Worm (Caenorhabditis elegans) whole organism, L1 larva: ENCODE data around the gene sptl-3.

Experiments used
- C16A3.4 ChIP-seq: fragments of 150-350 bp; optimal IDR thresholded peaks from 2 replicates; lab custom pipeline; 2014; ENCODE audit warnings: missing biosample characterization, missing genetic modification characterization
- Y116A8C.19 ChIP-seq: sonication (generic microtip); optimal IDR thresholded peaks from 2 replicates; lab custom pipeline; 2016; ENCODE audit warnings: missing compliant biosample characterization, missing genetic modification characterization, borderline replicate concordance
- aha-1 ChIP-seq: fragments of 150-350 bp; optimal IDR thresholded peaks from 2 replicates; lab custom pipeline; 2014; ENCODE audit warnings: missing biosample characterization, missing genetic modification characterization
- ama-1 ChIP-seq: fragments of 150-350 bp; optimal IDR thresholded peaks from 2 replicates; lab custom pipeline; 2014
- blmp-1 ChIP-seq: fragments of 150-350 bp; optimal IDR thresholded peaks from 2 replicates; lab custom pipeline; 2014; ENCODE audit warnings: missing biosample characterization, missing genetic modification characterization
- ceh-63 ChIP-seq: fragments of 200-800 bp; sonication (Bioruptor generic); optimal IDR thresholded peaks from 2 replicates; lab custom pipeline; 2018; ENCODE audit warnings: mild to moderate bottlenecking, missing genetic modification characterization, missing compliant biosample characterization
- ceh-8 ChIP-seq: fragments of 200-800 bp; sonication (Bioruptor generic); optimal IDR thresholded peaks from 2 replicates; lab custom pipeline; 2018; ENCODE audit warnings: mild to moderate bottlenecking, missing genetic modification characterization, moderate library complexity, missing compliant biosample characterization
- ceh-88 ChIP-seq: fragments of 200-800 bp; sonication (Bioruptor generic); IDR thresholded peaks from 2 replicates; pipeline ENCODE4 v1.3.6; 2022; ENCODE audit warnings: missing genetic modification characterization, missing compliant biosample characterization
- ces-1 ChIP-seq: fragments of 150-350 bp; optimal IDR thresholded peaks from 2 replicates; lab custom pipeline; 2014; ENCODE audit warnings: missing biosample characterization, missing genetic modification reagents, missing genetic modification characterization
- dpl-1 ChIP-seq, 3 experiments: fragments of 150-350 bp in 2 of 3; sonication (generic microtip) in 1 of 3; optimal IDR thresholded peaks; 2 replicates each; lab custom pipeline; 2014 to 2017; ENCODE audit warnings: missing biosample characterization in 3 of 3, missing genetic modification characterization in 3 of 3, missing genetic modification reagents in 3 of 3
- dsc-1 ChIP-seq: sonication (generic microtip); optimal IDR thresholded peaks from 2 replicates; lab custom pipeline; 2016; ENCODE audit warnings: mild to moderate bottlenecking, missing genetic modification characterization, missing compliant biosample characterization
- efl-1 ChIP-seq, 4 experiments: fragments of 150-350 bp; optimal IDR thresholded peaks in 3 of 4; peaks in 1 of 4; 1 replicate in 1 of 4; 2 replicates in 3 of 4; lab custom pipeline; 2014; ENCODE audit warnings: missing biosample characterization in 2 of 4, missing genetic modification characterization in 2 of 4, missing genetic modification reagents in 2 of 4
- egl-13 ChIP-seq: sonication (generic microtip); optimal IDR thresholded peaks from 2 replicates; lab custom pipeline; 2016; ENCODE audit warnings: missing genotype, missing genetic modification reagents, missing genetic modification characterization, missing compliant biosample characterization
- egl-27 ChIP-seq, 2 experiments: fragments of 150-350 bp in 1 of 2; sonication (generic microtip); optimal IDR thresholded peaks; 3 replicates each; lab custom pipeline; 2017 to 2018; ENCODE audit warnings: missing biosample characterization in 2 of 2, missing genetic modification characterization in 2 of 2, missing genetic modification reagents in 2 of 2
- elt-2 ChIP-seq: sonication (generic microtip); optimal IDR thresholded peaks from 2 replicates; lab custom pipeline; 2016; ENCODE audit warnings: missing genetic modification characterization, mild to moderate bottlenecking, inconsistent platforms, missing compliant biosample characterization, missing genetic modification reagents
- elt-3 ChIP-seq, 6 experiments: fragments of 150-350 bp in 1 of 6; sonication (generic microtip); optimal IDR thresholded peaks; 2 replicates each; lab custom pipeline; 2017 to 2018; ENCODE audit warnings: missing biosample characterization in 6 of 6, missing genetic modification characterization in 6 of 6, inconsistent platforms in 1 of 6
- fkh-10 ChIP-seq: sonication (generic microtip); optimal IDR thresholded peaks from 2 replicates; lab custom pipeline; 2017; ENCODE audit warnings: missing biosample characterization, missing genetic modification reagents, missing genetic modification characterization
- grh-1 ChIP-seq: fragments of 200-800 bp; sonication (Bioruptor generic); IDR thresholded peaks from 2 replicates; pipeline ENCODE4 v1.3.6; 2022; ENCODE audit warnings: missing genetic modification reagents, missing genetic modification characterization, missing compliant biosample characterization
- hlh-17 ChIP-seq: fragments of 200-800 bp; sonication (Bioruptor generic); optimal IDR thresholded peaks from 2 replicates; lab custom pipeline; 2018; ENCODE audit warnings: missing genetic modification characterization, mild to moderate bottlenecking, missing compliant biosample characterization, moderate library complexity, borderline replicate concordance
- lin-13 ChIP-seq: fragments of 150-350 bp; optimal IDR thresholded peaks from 2 replicates; lab custom pipeline; 2014; ENCODE audit warnings: missing biosample characterization, missing genetic modification reagents, missing genetic modification characterization
- lin-14 ChIP-seq: fragments of 200-800 bp; sonication (Bioruptor generic); optimal IDR thresholded peaks from 2 replicates; lab custom pipeline; 2018; ENCODE audit warnings: mild to moderate bottlenecking, missing genetic modification characterization, moderate library complexity, missing compliant biosample characterization
- lin-35 ChIP-seq, 2 experiments: fragments of 150-350 bp; optimal IDR thresholded peaks; 2 replicates each; lab custom pipeline; 2014; ENCODE audit warnings: missing biosample characterization in 2 of 2, missing genetic modification characterization in 2 of 2, missing genetic modification reagents in 2 of 2
- lin-39 ChIP-seq: fragments of 150-350 bp; optimal IDR thresholded peaks from 2 replicates; lab custom pipeline; 2014; ENCODE audit warnings: missing biosample characterization, missing genetic modification reagents, missing genetic modification characterization
- lir-3 ChIP-seq: sonication (generic microtip); optimal IDR thresholded peaks from 2 replicates; lab custom pipeline; 2016; ENCODE audit warnings: mild to moderate bottlenecking, missing genetic modification characterization, moderate library complexity, missing compliant biosample characterization; ENCODE audit not compliant: poor library complexity
- mab-9 ChIP-seq: fragments of 200-800 bp; sonication (Bioruptor generic); IDR thresholded peaks from 2 replicates; pipeline ENCODE4 v1.3.6; 2022; ENCODE audit warnings: missing genetic modification reagents, missing genetic modification characterization, missing compliant biosample characterization
- mef-2 ChIP-seq: fragments of 150-350 bp; optimal IDR thresholded peaks from 2 replicates; lab custom pipeline; 2014; ENCODE audit warnings: missing biosample characterization, missing genetic modification characterization
- nhr-19 ChIP-seq: fragments of 200-800 bp; sonication (Bioruptor generic); conservative IDR thresholded peaks from 2 replicates; pipeline ENCODE4 v1.3.6; 2022; ENCODE audit warnings: missing genetic modification characterization, missing compliant biosample characterization
- nhr-47 ChIP-seq: sonication (generic microtip); optimal IDR thresholded peaks from 2 replicates; lab custom pipeline; 2016; ENCODE audit warnings: mild to moderate bottlenecking, missing genetic modification characterization, moderate library complexity, missing compliant biosample characterization
- nhr-77 ChIP-seq: fragments of 150-350 bp; optimal IDR thresholded peaks from 2 replicates; lab custom pipeline; 2014; ENCODE audit warnings: missing biosample characterization, missing genetic modification characterization
- nhr-84 ChIP-seq: sonication (generic microtip); optimal IDR thresholded peaks from 2 replicates; lab custom pipeline; 2017; ENCODE audit warnings: missing biosample characterization, missing genetic modification characterization
- pqm-1 ChIP-seq: sonication (generic microtip); optimal IDR thresholded peaks from 3 replicates; lab custom pipeline; 2017; ENCODE audit warnings: missing biosample characterization, missing genetic modification characterization
- rnt-1 ChIP-seq: sonication (generic microtip); optimal IDR thresholded peaks from 2 replicates; lab custom pipeline; 2016; ENCODE audit warnings: mild to moderate bottlenecking, missing genetic modification characterization, moderate library complexity, missing compliant biosample characterization
- skn-1 ChIP-seq: fragments of 150-350 bp; optimal IDR thresholded peaks from 2 replicates; lab custom pipeline; 2014; ENCODE audit warnings: missing biosample characterization, missing genetic modification characterization
- sptf-1 ChIP-seq: fragments of 150-350 bp; optimal IDR thresholded peaks from 2 replicates; lab custom pipeline; 2014; ENCODE audit warnings: missing biosample characterization, missing genetic modification characterization
- sup-37 ChIP-seq: fragments of 200-800 bp; sonication (Bioruptor generic); optimal IDR thresholded peaks from 2 replicates; lab custom pipeline; 2018; ENCODE audit warnings: mild to moderate bottlenecking, missing genetic modification characterization, missing compliant biosample characterization
- tbx-2 ChIP-seq: sonication (generic microtip); optimal IDR thresholded peaks from 2 replicates; lab custom pipeline; 2016; ENCODE audit warnings: missing genetic modification characterization, missing compliant biosample characterization
- tlp-1 ChIP-seq: fragments of 150-350 bp; optimal IDR thresholded peaks from 2 replicates; lab custom pipeline; 2014; ENCODE audit warnings: missing biosample characterization, missing genetic modification characterization
- unc-62 ChIP-seq: fragments of 150-350 bp; optimal IDR thresholded peaks from 2 replicates; lab custom pipeline; 2014; ENCODE audit warnings: missing biosample characterization, missing genetic modification reagents, missing genetic modification characterization
- unc-86 ChIP-seq: sonication (generic microtip); optimal IDR thresholded peaks from 2 replicates; lab custom pipeline; 2016; ENCODE audit warnings: missing genetic modification characterization, missing compliant biosample characterization
- unc-98 ChIP-seq: fragments of 200-800 bp; sonication (Bioruptor generic); IDR thresholded peaks from 2 replicates; pipeline ENCODE4 v1.3.6; 2022; ENCODE audit warnings: missing genetic modification characterization, missing compliant biosample characterization
- xbp-1 ChIP-seq: sonication (generic microtip); optimal IDR thresholded peaks from 2 replicates; lab custom pipeline; 2016; ENCODE audit warnings: missing genetic modification characterization, missing compliant biosample characterization
- zag-1 ChIP-seq: fragments of 150-350 bp; optimal IDR thresholded peaks from 2 replicates; lab custom pipeline; 2014; ENCODE audit warnings: missing biosample characterization, missing genetic modification characterization
- zip-4 ChIP-seq: fragments of 200-800 bp; sonication (Bioruptor generic); optimal IDR thresholded peaks from 2 replicates; lab custom pipeline; 2018; ENCODE audit warnings: mild to moderate bottlenecking, missing genetic modification characterization, moderate library complexity, missing compliant biosample characterization
- ztf-11 ChIP-seq, 2 experiments: sonication (generic microtip); optimal IDR thresholded peaks; 2 replicates each; lab custom pipeline; 2016 to 2017; ENCODE audit warnings: missing genetic modification characterization in 2 of 2, missing biosample characterization in 1 of 2, missing compliant biosample characterization in 1 of 2

The sptl-3 gene

ce11 chrV:13916196-13916595 is 23.1 kb downstream of the sptl-3 start, which contains the start of gene str-252:
Gene str-252, plus strand, starts transcription at chrV:13916496.
- TF ChIP-seq unc-98 (no peak), nhr-19 (no peak), egl-13 (tag; lab: Kevin White, UChicago) (no peak), aha-1 (tag; lab: Kevin White, UChicago) (no peak), blmp-1 (tag; lab: Kevin White, UChicago) (no peak), ztf-11 (tag; optimal IDR thresholded peaks at IDR 0.05; lab: Kevin White, UChicago) (no peak), skn-1 (no peak), tlp-1 (tag; lab: Kevin White, UChicago) (no peak), lin-35 (GFP tag; optimal IDR thresholded peaks at IDR 0.05; lab: Kevin White, UChicago) (no peak), fkh-10 (GFP tag; lab: Kevin White, UChicago) (no peak), dpl-1 (GFP tag; optimal IDR thresholded peaks at IDR 0.05; lab: Kevin White, UChicago) (no peak), zag-1 (tag; lab: Kevin White, UChicago) (no peak), C16A3.4 (tag; lab: Kevin White, UChicago) (no peak), ceh-63 (GFP tag; lab: Kevin White, UChicago) (no peak), efl-1 (optimal IDR thresholded peaks at IDR 0.05; lab: Kevin White, UChicago) (no peak), efl-1 (GFP tag; optimal IDR thresholded peaks at IDR 0.05 in 1 of 2; lab: Kevin White, UChicago) (no peak), lin-13 (GFP tag; lab: Kevin White, UChicago) (no peak), unc-86 (tag; lab: Kevin White, UChicago) (no peak)

ce11 chrV:13918341-13918740 is 25.2 kb downstream of the sptl-3 start, which contains the start of gene str-250:
Gene str-250, plus strand, starts transcription at chrV:13918641.
- no peak for TF ChIP-seq nhr-77
- TF ChIP-seq ztf-11 (tag; optimal IDR thresholded peaks at IDR 0.05; lab: Kevin White, UChicago), result no peak
- TF ChIP-seq Y116A8C.19 (tag; lab: Kevin White, UChicago), result no peak
- TF ChIP-seq mab-9, result no peak
- TF ChIP-seq elt-2 (tag; lab: Kevin White, UChicago), result no peak
- no peak for TF ChIP-seq zag-1 (tag; lab: Kevin White, UChicago)
- TF ChIP-seq sptf-1 (tag; lab: Kevin White, UChicago), result no peak
- TF ChIP-seq ceh-8 (GFP tag; lab: Kevin White, UChicago), result no peak
- TF ChIP-seq pqm-1 (tag; lab: Kevin White, UChicago), result no peak
- no peak for TF ChIP-seq ceh-88 (GFP tag; lab: Robert Waterston, UW)

- TF ChIP-seq elt-3 (tag; optimal IDR thresholded peaks at IDR 0.05; lab: Kevin White, UChicago), result no peak
- no peak for TF ChIP-seq nhr-47 (tag; lab: Kevin White, UChicago)
- no peak for TF ChIP-seq ceh-8 (GFP tag; lab: Kevin White, UChicago)
- no peak for TF ChIP-seq egl-13 (tag; lab: Kevin White, UChicago)
- TF ChIP-seq sup-37 (GFP tag; lab: Kevin White, UChicago), result no peak
- no peak for TF ChIP-seq unc-98
- no peak for TF ChIP-seq unc-62 (GFP tag; lab: Kevin White, UChicago)
- no peak for TF ChIP-seq lin-39 (tag; lab: Kevin White, UChicago)
- TF ChIP-seq lin-14 (GFP tag; lab: Kevin White, UChicago), result no peak
- TF ChIP-seq pqm-1 (tag; lab: Kevin White, UChicago), result no peak
- TF ChIP-seq fkh-10 (GFP tag; lab: Kevin White, UChicago), result no peak
- TF ChIP-seq lin-35 (GFP tag; optimal IDR thresholded peaks at IDR 0.05; lab: Kevin White, UChicago), result no peak
- no peak for TF ChIP-seq ztf-11 (tag; optimal IDR thresholded peaks at IDR 0.05; lab: Kevin White, UChicago)
- no peak for TF ChIP-seq grh-1 (GFP tag; lab: Robert Waterston, UW)
- TF ChIP-seq mef-2 (tag; lab: Kevin White, UChicago), result no peak
- no peak for TF ChIP-seq tlp-1 (tag; lab: Kevin White, UChicago)
- no peak for TF ChIP-seq tbx-2 (tag; lab: Kevin White, UChicago)
- no peak for TF ChIP-seq xbp-1
These were observed 27.6 kb downstream of the sptl-3 start, which contains the start of gene srx-42 for ce11 chrV:13920730-13921129. Gene srx-42, plus strand, starts transcription at chrV:13921030.

- TF ChIP-seq dsc-1 (no peak), zip-4 (no peak), ces-1 (GFP tag; lab: Kevin White, UChicago) (no peak), lir-3 (tag; lab: Kevin White, UChicago) (no peak), ama-1 (lab: Kevin White, UChicago) (no peak), egl-27 (tag; optimal IDR thresholded peaks at IDR 0.05; lab: Kevin White, UChicago) (no peak), aha-1 (tag; lab: Kevin White, UChicago) (no peak), nhr-77 (no peak), blmp-1 (tag; lab: Kevin White, UChicago) (no peak), nhr-84 (tag; lab: Kevin White, UChicago) (no peak), rnt-1 (tag; lab: Kevin White, UChicago) (no peak), hlh-17 (GFP tag; lab: Kevin White, UChicago) (no peak), sptf-1 (tag; lab: Kevin White, UChicago) (no peak)
- TF ChIP-seq, all 84 proteins: peak for 0
These were observed 30.7 kb downstream of the sptl-3 start, which contains the start of gene srxa-11 for ce11 chrV:13923851-13924250. Gene srxa-11, plus strand, starts transcription at chrV:13924151.
